Worm (Caenorhabditis elegans) whole organism, late embryonic: Measurements from ENCODE around the gene pqn-75.

Source experiments
- fax-1 ChIP-seq: sonication (generic microtip); optimal IDR thresholded peaks from 2 replicates; lab custom pipeline; 2016; ENCODE audit warnings: missing genotype, missing genetic modification characterization, missing compliant biosample characterization
- tbx-2 ChIP-seq: sonication (generic microtip); optimal IDR thresholded peaks from 2 replicates; lab custom pipeline; 2016; ENCODE audit warnings: missing genetic modification characterization, missing compliant biosample characterization

DNA sequence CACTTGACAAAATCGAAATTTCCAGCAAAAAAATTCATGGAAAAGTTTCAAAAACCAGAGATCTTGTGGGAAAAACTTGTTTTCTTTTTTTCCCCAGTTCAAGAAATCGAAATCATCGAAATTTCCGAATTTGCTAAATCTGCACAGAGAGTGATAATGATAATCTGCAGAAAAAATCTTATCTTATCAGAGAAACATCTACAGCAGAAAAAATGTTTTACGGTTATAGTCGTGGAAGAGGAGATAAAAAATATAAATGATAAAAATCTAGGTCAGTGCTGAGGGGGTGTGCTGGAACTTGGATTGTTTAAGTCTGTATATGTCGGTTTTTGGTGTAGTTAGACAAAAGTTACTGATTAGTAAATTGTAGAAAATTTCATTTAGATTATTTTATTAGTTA is 39.8 kb upstream of the pqn-75 start:
- no peak for TF ChIP-seq tbx-2
- no peak for TF ChIP-seq fax-1 (tag; lab: Kevin White, UChicago)
